Worm (Caenorhabditis elegans) whole organism, late embryonic: ENCODE data around the gene ZC449.4.

Experiments
- C08G9.2 ChIP-seq: sonication (generic microtip); optimal IDR thresholded peaks from 2 replicates; lab custom pipeline; 2016; ENCODE audit warnings: mild to moderate bottlenecking, missing genetic modification characterization, moderate library complexity, missing compliant biosample characterization
- ceh-14 ChIP-seq: sonication (generic microtip); optimal IDR thresholded peaks from 2 replicates; lab custom pipeline; 2016; ENCODE audit warnings: missing genotype, missing genetic modification characterization, missing compliant biosample characterization
- ceh-18 ChIP-seq: sonication (generic microtip); optimal IDR thresholded peaks from 2 replicates; lab custom pipeline; 2016; ENCODE audit warnings: missing genetic modification characterization, missing compliant biosample characterization
- ceh-22 ChIP-seq: sonication (generic microtip); optimal IDR thresholded peaks from 2 replicates; lab custom pipeline; 2017; ENCODE audit warnings: missing biosample characterization, missing genetic modification characterization
- ceh-30 ChIP-seq: fragments of 150-350 bp; optimal IDR thresholded peaks from 2 replicates; lab custom pipeline; 2014; ENCODE audit warnings: missing biosample characterization, missing genetic modification characterization
- ceh-45 ChIP-seq: fragments of 200-800 bp; sonication (Bioruptor generic); IDR thresholded peaks from 2 replicates; pipeline ENCODE4 v1.3.6; 2022; ENCODE audit warnings: missing genetic modification reagents, missing genetic modification characterization, missing compliant biosample characterization
- ceh-6 ChIP-seq: fragments of 200-800 bp; sonication (Bioruptor generic); optimal IDR thresholded peaks from 2 replicates; lab custom pipeline; 2018; ENCODE audit warnings: mild to moderate bottlenecking, missing genetic modification characterization, missing compliant biosample characterization
- ceh-9 ChIP-seq: sonication (generic microtip); optimal IDR thresholded peaks from 2 replicates; lab custom pipeline; 2016; ENCODE audit warnings: mild to moderate bottlenecking, missing genetic modification characterization, inconsistent platforms, missing compliant biosample characterization
- che-1 ChIP-seq: sonication (generic microtip); optimal IDR thresholded peaks from 2 replicates; lab custom pipeline; 2016; ENCODE audit warnings: mild to moderate bottlenecking, missing genetic modification characterization, missing compliant biosample characterization
- dmd-4 ChIP-seq: sonication (generic microtip); optimal IDR thresholded peaks from 2 replicates; lab custom pipeline; 2016; ENCODE audit warnings: borderline replicate concordance, missing genetic modification characterization, missing compliant biosample characterization
- elt-2 ChIP-seq: sonication (generic microtip); optimal IDR thresholded peaks from 2 replicates; lab custom pipeline; 2016; ENCODE audit warnings: missing genetic modification reagents, missing genetic modification characterization, missing compliant biosample characterization
- elt-4 ChIP-seq: sonication (generic microtip); optimal IDR thresholded peaks from 2 replicates; lab custom pipeline; 2016; ENCODE audit warnings: missing genetic modification characterization, missing compliant biosample characterization
- eyg-1 ChIP-seq: sonication (generic microtip); optimal IDR thresholded peaks from 2 replicates; lab custom pipeline; 2016; ENCODE audit warnings: missing genotype, missing genetic modification characterization, missing compliant biosample characterization
- fkh-10 ChIP-seq: fragments of 150-350 bp; optimal IDR thresholded peaks from 2 replicates; lab custom pipeline; 2014; ENCODE audit warnings: missing biosample characterization, missing genetic modification reagents, missing genetic modification characterization
- fkh-6 ChIP-seq: sonication (generic microtip); optimal IDR thresholded peaks from 2 replicates; lab custom pipeline; 2016; ENCODE audit warnings: missing genetic modification characterization, missing compliant biosample characterization
- hlh-30 ChIP-seq: sonication (generic microtip); optimal IDR thresholded peaks from 2 replicates; lab custom pipeline; 2017; ENCODE audit warnings: antibody characterized with exemption, missing genetic modification characterization, missing compliant biosample characterization; ENCODE audit not compliant: insufficient read depth
- hlh-6 ChIP-seq: sonication (generic microtip); optimal IDR thresholded peaks from 2 replicates; lab custom pipeline; 2016; ENCODE audit warnings: missing genotype, missing genetic modification characterization, missing compliant biosample characterization
- lin-11 ChIP-seq: fragments of 200-800 bp; sonication (Bioruptor generic); optimal IDR thresholded peaks from 2 replicates; lab custom pipeline; 2018; ENCODE audit warnings: mild to moderate bottlenecking, missing genetic modification characterization, missing compliant biosample characterization
- madf-2 ChIP-seq: sonication (generic microtip); optimal IDR thresholded peaks from 2 replicates; lab custom pipeline; 2017; ENCODE audit warnings: missing genetic modification characterization, missing compliant biosample characterization
- mec-3 ChIP-seq: sonication (generic microtip); optimal IDR thresholded peaks from 2 replicates; lab custom pipeline; 2016; ENCODE audit warnings: borderline replicate concordance, missing genetic modification characterization, missing compliant biosample characterization
- nhr-232 ChIP-seq: sonication (generic microtip); optimal IDR thresholded peaks from 2 replicates; lab custom pipeline; 2016; ENCODE audit warnings: missing genetic modification characterization, missing compliant biosample characterization
- npax-4 ChIP-seq: sonication (generic microtip); optimal IDR thresholded peaks from 2 replicates; lab custom pipeline; 2016; ENCODE audit warnings: missing genetic modification characterization, missing compliant biosample characterization
- odd-2 ChIP-seq: sonication (generic microtip); optimal IDR thresholded peaks from 2 replicates; lab custom pipeline; 2017; ENCODE audit warnings: antibody characterized with exemption, mild to moderate bottlenecking, missing genetic modification characterization, missing compliant biosample characterization
- pqm-1 ChIP-seq: sonication (generic microtip); optimal IDR thresholded peaks from 2 replicates; lab custom pipeline; 2016; ENCODE audit warnings: missing genetic modification characterization, missing compliant biosample characterization
- ref-2 ChIP-seq: sonication (generic microtip); optimal IDR thresholded peaks from 2 replicates; lab custom pipeline; 2016; ENCODE audit warnings: missing genetic modification characterization, missing compliant biosample characterization
- rnt-1 ChIP-seq: sonication (generic microtip); optimal IDR thresholded peaks from 2 replicates; lab custom pipeline; 2016; ENCODE audit warnings: missing genetic modification characterization, missing compliant biosample characterization
- tbx-2 ChIP-seq: sonication (generic microtip); optimal IDR thresholded peaks from 2 replicates; lab custom pipeline; 2016; ENCODE audit warnings: missing genetic modification characterization, missing compliant biosample characterization
- ttx-3 ChIP-seq: sonication (generic microtip); optimal IDR thresholded peaks from 2 replicates; lab custom pipeline; 2016; ENCODE audit warnings: missing genetic modification reagents, missing genetic modification characterization, missing compliant biosample characterization
- unc-42 ChIP-seq: sonication (generic microtip); optimal IDR thresholded peaks from 2 replicates; lab custom pipeline; 2016; ENCODE audit warnings: missing genotype, missing genetic modification characterization, missing compliant biosample characterization
- unc-55 ChIP-seq: sonication (generic microtip); optimal IDR thresholded peaks from 2 replicates; lab custom pipeline; 2017; ENCODE audit warnings: missing biosample characterization, missing genetic modification reagents, missing genetic modification characterization
- zip-5 ChIP-seq: sonication (generic microtip); optimal IDR thresholded peaks from 2 replicates; lab custom pipeline; 2016; ENCODE audit warnings: missing genetic modification characterization, missing compliant biosample characterization

The ZC449.4 gene

ce11 chrX:5038812-5039211 is 5.0 kb upstream of the ZC449.4 start:
- TF ChIP-seq unc-55 = peak; percentile 81
- no peak for TF ChIP-seq madf-2

- TF ChIP-seq ttx-3 (no peak), ceh-30 (tag; lab: Kevin White, UChicago) (no peak), ceh-18 (tag; lab: Kevin White, UChicago) (no peak)
Measured at ce11 chrX:5037673-5038072, 3.9 kb upstream of the ZC449.4 start, which contains the start of gene ZC449.5. Gene ZC449.5, minus strand, starts transcription at chrX:5037773.

- TF ChIP-seq lin-11 = no peak
- TF ChIP-seq odd-2 (tag; lab: Kevin White, UChicago) = no peak
- peak; percentile 98 for TF ChIP-seq unc-42
Measured at ce11 chrX:5031742-5032141, 2.0 kb downstream of the ZC449.4 start.

DNA sequence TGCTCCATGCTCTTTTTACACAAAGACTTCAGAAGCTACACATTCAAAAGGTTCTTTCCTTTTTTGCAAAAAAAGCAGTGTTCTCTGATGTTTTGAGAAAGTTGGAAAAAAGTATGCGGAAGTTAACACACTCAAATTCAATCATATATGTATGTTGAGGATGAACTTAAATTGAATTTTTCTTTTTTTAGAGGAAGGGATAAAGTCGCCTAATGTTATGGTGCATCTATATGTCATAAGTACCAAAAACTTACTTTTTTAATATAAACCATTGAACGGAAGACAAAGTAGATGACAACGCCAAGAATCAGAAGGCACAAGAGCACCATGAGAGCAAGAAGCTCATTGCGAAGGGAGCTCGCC is 5.2 kb downstream of the ZC449.4 start:
- no peak for TF ChIP-seq npax-4 (tag; lab: Kevin White, UChicago)
- no peak for TF ChIP-seq zip-5 (tag; lab: Kevin White, UChicago)
- no peak for TF ChIP-seq ceh-45 (GFP tag; lab: Robert Waterston, UW)
- TF ChIP-seq ceh-14 (tag; lab: Kevin White, UChicago) = no peak
- TF ChIP-seq fkh-6 (tag; lab: Kevin White, UChicago) = no peak
- TF ChIP-seq nhr-232 (tag; lab: Kevin White, UChicago) = no peak
- no peak for TF ChIP-seq eyg-1 (tag; lab: Kevin White, UChicago)
- no peak for TF ChIP-seq pqm-1 (tag; lab: Kevin White, UChicago)
- no peak for TF ChIP-seq ceh-30 (tag; lab: Kevin White, UChicago)
- TF ChIP-seq ceh-9 (tag; lab: Kevin White, UChicago) = no peak
- no peak for TF ChIP-seq ceh-6
- TF ChIP-seq elt-4 = no peak
- no peak for TF ChIP-seq elt-2 (tag; lab: Kevin White, UChicago)
- TF ChIP-seq che-1 (tag; lab: Kevin White, UChicago) = no peak
- no peak for TF ChIP-seq rnt-1
- no peak for TF ChIP-seq madf-2
- TF ChIP-seq fkh-10 (GFP tag; lab: Kevin White, UChicago) = no peak
- TF ChIP-seq hlh-30 = no peak
- no peak for TF ChIP-seq ceh-22 (tag; lab: Kevin White, UChicago)

DNA sequence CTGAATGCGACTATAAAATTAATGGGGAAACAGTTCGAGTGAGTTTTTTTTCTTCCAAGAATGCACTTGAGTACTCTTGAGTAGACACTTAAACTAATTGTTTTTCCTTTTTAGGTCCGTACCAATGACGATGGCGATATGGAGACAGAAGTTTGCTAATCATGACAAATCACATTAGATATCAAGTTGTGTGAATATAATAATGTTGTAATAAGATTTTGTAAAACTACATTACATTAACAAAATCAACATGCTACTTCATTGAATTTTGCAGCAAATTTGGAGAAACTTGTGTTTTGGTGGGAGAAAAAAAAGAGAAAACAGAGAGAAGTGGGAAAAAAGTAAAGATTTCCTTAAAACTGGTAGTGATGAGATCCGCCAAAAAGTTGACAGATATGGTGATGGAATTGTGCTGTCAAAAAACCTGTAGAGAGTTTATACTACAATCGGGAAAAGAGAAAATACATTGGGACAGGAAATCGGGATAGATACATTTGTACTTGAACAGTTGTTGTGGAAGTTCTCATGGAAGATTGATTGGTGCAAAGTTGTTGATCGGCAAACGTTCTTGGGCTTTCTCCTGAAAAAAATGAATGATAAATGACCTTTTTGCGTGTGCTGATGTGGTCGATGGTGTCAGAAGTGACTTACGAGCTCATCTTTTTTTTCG is 5.7 kb downstream of the ZC449.4 start:
- TF ChIP-seq madf-2 (no peak), mec-3 (tag; lab: Kevin White, UChicago) (no peak), tbx-2 (tag; lab: Kevin White, UChicago) (no peak), unc-42 (peak; percentile 36)

ce11 chrX:5026461-5026860 is 7.3 kb downstream of the ZC449.4 start:
- TF ChIP-seq hlh-6 (no peak), ref-2 (no peak), elt-4 (no peak), ceh-9 (tag; lab: Kevin White, UChicago) (no peak), unc-55 (no peak), dmd-4 (tag; lab: Kevin White, UChicago) (no peak)

ce11 chrX:5024300-5024699 is 9.5 kb downstream of the ZC449.4 start, which contains the start of gene ZC449.1:
Gene ZC449.1, plus strand, starts transcription at chrX:5024420.
- TF ChIP-seq mec-3 (tag; lab: Kevin White, UChicago) (no peak), C08G9.2 (tag; lab: Kevin White, UChicago) (no peak), elt-4 (no peak), fkh-6 (tag; lab: Kevin White, UChicago) (no peak), zip-5 (tag; lab: Kevin White, UChicago) (no peak)
